Fruit fly (Drosophila melanogaster) whole organism, embryonic: ENCODE data around the gene CG43062.
A peak's percentile ranks its signal among the peaks of the same experiment; 100 is the strongest.

ENCODE experiments used
- Abd-B ChIP-seq: fragments of 200-800 bp; sonication (Bioruptor generic); optimal IDR thresholded peaks from 2 replicates; lab custom pipeline; 2018; ENCODE audit warnings: missing biosample characterization, mild to moderate bottlenecking, missing genetic modification characterization, moderate library complexity
- CG11695 ChIP-seq: fragments of 200-800 bp; sonication (Bioruptor generic); IDR thresholded peaks from 3 replicates; pipeline ENCODE4 v1.3.6; 2022; ENCODE audit warnings: missing biosample characterization, missing genetic modification characterization
- CG11723 ChIP-seq: fragments of 200-800 bp; sonication (Bioruptor generic); optimal IDR thresholded peaks from 2 replicates; lab custom pipeline; 2017; ENCODE audit warnings: missing biosample characterization, mild to moderate bottlenecking, missing genetic modification characterization
- CG12659 ChIP-seq: fragments of 200-800 bp; sonication (Bioruptor generic); optimal IDR thresholded peaks from 3 replicates; lab custom pipeline; 2017; ENCODE audit warnings: mild to moderate bottlenecking, missing biosample characterization, missing genetic modification reagents, missing genetic modification characterization
- CG12942 ChIP-seq: fragments of 200-800 bp; sonication (Bioruptor generic); optimal IDR thresholded peaks from 3 replicates; lab custom pipeline; 2016; ENCODE audit warnings: missing biosample characterization, missing genetic modification characterization
- CG13424 ChIP-seq: fragments of 200-800 bp; sonication (Bioruptor generic); optimal IDR thresholded peaks from 2 replicates; lab custom pipeline; 2019; ENCODE audit warnings: missing biosample characterization, mild to moderate bottlenecking, missing genetic modification characterization, moderate library complexity
- CG15011 ChIP-seq: fragments of 200-800 bp; sonication (Bioruptor generic); optimal IDR thresholded peaks from 3 replicates; lab custom pipeline; 2018; ENCODE audit warnings: missing biosample characterization, mild to moderate bottlenecking, missing genetic modification characterization
- CG15696 ChIP-seq: fragments of 200-800 bp; sonication (Bioruptor generic); optimal IDR thresholded peaks from 2 replicates; lab custom pipeline; 2019; ENCODE audit warnings: missing biosample characterization, mild to moderate bottlenecking, missing genetic modification characterization, moderate library complexity
- CG16779 ChIP-seq: fragments of 200-800 bp; sonication (Bioruptor generic); IDR thresholded peaks from 2 replicates; pipeline ENCODE4 v1.3.6; 2022; ENCODE audit warnings: missing biosample characterization, missing genetic modification characterization
- CG17612 ChIP-seq: fragments of 200-800 bp; sonication (Bioruptor generic); IDR thresholded peaks from 2 replicates; pipeline ENCODE4 v1.3.6; 2022; ENCODE audit warnings: missing biosample characterization, missing genetic modification characterization
- CG17829 ChIP-seq: fragments of 200-800 bp; optimal IDR thresholded peaks from 2 replicates; lab custom pipeline; 2019; ENCODE audit warnings: missing biosample characterization, mild to moderate bottlenecking, missing genetic modification characterization, moderate library complexity
- CG17912 ChIP-seq: fragments of 200-800 bp; sonication (Bioruptor generic); optimal IDR thresholded peaks from 2 replicates; lab custom pipeline; 2018; ENCODE audit warnings: missing biosample characterization, mild to moderate bottlenecking, missing genetic modification characterization
- CG18476 ChIP-seq: fragments of 200-800 bp; sonication (Bioruptor generic); optimal IDR thresholded peaks from 2 replicates; lab custom pipeline; 2016; ENCODE audit warnings: missing biosample characterization, mild to moderate bottlenecking, missing genetic modification characterization
- CG30431 ChIP-seq: fragments of 200-800 bp; sonication (Bioruptor generic); optimal IDR thresholded peaks from 2 replicates; lab custom pipeline; 2017; ENCODE audit warnings: missing biosample characterization, missing genetic modification characterization
- CG34422 ChIP-seq: fragments of 200-800 bp; sonication (Bioruptor generic); IDR thresholded peaks from 3 replicates; pipeline ENCODE4 v1.3.6; 2022; ENCODE audit warnings: missing biosample characterization, missing genetic modification characterization
- CG3726 ChIP-seq: fragments of 200-800 bp; sonication (Bioruptor generic); IDR thresholded peaks from 3 replicates; pipeline ENCODE4, ENCODE4 v1.3.6; 2022; ENCODE audit warnings: missing biosample characterization, missing genetic modification characterization
- CG6813 ChIP-seq: fragments of 200-800 bp; sonication (Bioruptor generic); optimal IDR thresholded peaks from 2 replicates; lab custom pipeline; 2017; ENCODE audit warnings: missing biosample characterization, missing genetic modification characterization, mild to moderate bottlenecking, moderate library complexity, missing genetic modification reagents
- Dek ChIP-seq: fragments of 200-800 bp; sonication (Bioruptor generic); optimal IDR thresholded peaks from 3 replicates; lab custom pipeline; 2019; ENCODE audit warnings: missing biosample characterization, mild to moderate bottlenecking, missing genetic modification characterization, moderate library complexity
- E2f2 ChIP-seq: fragments of 200-800 bp; sonication (Bioruptor generic); IDR thresholded peaks from 2 replicates; pipeline ENCODE4 v1.3.6; 2022; ENCODE audit warnings: missing biosample characterization, missing genetic modification characterization
- Fer2 ChIP-seq: fragments of 200-800 bp; sonication (Bioruptor generic); optimal IDR thresholded peaks from 2 replicates; lab custom pipeline; 2018; ENCODE audit warnings: missing biosample characterization, mild to moderate bottlenecking, missing genetic modification characterization, moderate library complexity
- HLHmδ ChIP-seq: fragments of 200-800 bp; sonication (Bioruptor generic); optimal IDR thresholded peaks from 2 replicates; lab custom pipeline; 2018; ENCODE audit warnings: missing biosample characterization, mild to moderate bottlenecking, missing genetic modification characterization, moderate library complexity
- Mad ChIP-seq: fragments of 200-800 bp; sonication (Bioruptor generic); optimal IDR thresholded peaks from 2 replicates; lab custom pipeline; 2016; ENCODE audit warnings: missing biosample characterization, missing genetic modification characterization
- Meics ChIP-seq: fragments of 200-800 bp; sonication (Bioruptor generic); optimal IDR thresholded peaks from 2 replicates; lab custom pipeline; 2017; ENCODE audit warnings: missing biosample characterization, mild to moderate bottlenecking, missing genetic modification characterization
- Neu2 ChIP-seq: fragments of 200-800 bp; sonication (Bioruptor generic); optimal IDR thresholded peaks from 3 replicates; lab custom pipeline; 2016; ENCODE audit warnings: missing biosample characterization, missing genetic modification characterization, borderline replicate concordance
- Nf-YA ChIP-seq: fragments of 200-800 bp; sonication (Bioruptor generic); IDR thresholded peaks from 2 replicates; pipeline ENCODE4 v1.3.6; 2022; ENCODE audit warnings: missing biosample characterization, missing genetic modification characterization
- Poxn ChIP-seq: fragments of 200-800 bp; sonication (Bioruptor generic); IDR thresholded peaks from 2 replicates; pipeline ENCODE4 v1.3.6; 2022; ENCODE audit warnings: missing biosample characterization, missing genetic modification characterization
- Side ChIP-seq: fragments of 200-800 bp; sonication (Bioruptor generic); optimal IDR thresholded peaks from 2 replicates; lab custom pipeline; 2016; ENCODE audit warnings: missing biosample characterization, missing genetic modification characterization
- Sox102F ChIP-seq: fragments of 200-800 bp; sonication (Bioruptor generic); optimal IDR thresholded peaks from 2 replicates; lab custom pipeline; 2018; ENCODE audit warnings: missing biosample characterization, mild to moderate bottlenecking, missing genetic modification characterization, moderate library complexity
- Xrp1 ChIP-seq: fragments of 200-800 bp; sonication (Bioruptor generic); IDR thresholded peaks from 2 replicates; pipeline ENCODE4 v1.3.6; 2022; ENCODE audit warnings: missing biosample characterization, missing genetic modification characterization
- abd-A ChIP-seq: fragments of 200-800 bp; sonication (Bioruptor generic); optimal IDR thresholded peaks from 3 replicates; lab custom pipeline; 2019; ENCODE audit warnings: missing biosample characterization, mild to moderate bottlenecking, missing genetic modification characterization, moderate library complexity
- al ChIP-seq: fragments of 200-800 bp; sonication (Bioruptor generic); IDR thresholded peaks from 2 replicates; pipeline ENCODE4 v1.3.6; 2022; ENCODE audit warnings: missing biosample characterization, missing genetic modification characterization
- bbx ChIP-seq: fragments of 200-800 bp; sonication (Bioruptor generic); IDR thresholded peaks from 2 replicates; pipeline ENCODE4 v1.3.6; 2022; ENCODE audit warnings: missing biosample characterization, missing genetic modification characterization; ENCODE audit not compliant: partially characterized antibody
- cg ChIP-seq: fragments of 200-800 bp; sonication (Bioruptor generic); optimal IDR thresholded peaks from 3 replicates; lab custom pipeline; 2019; ENCODE audit warnings: missing biosample characterization, mild to moderate bottlenecking, missing genetic modification characterization, moderate library complexity
- da ChIP-seq: fragments of 200-800 bp; sonication (Bioruptor generic); optimal IDR thresholded peaks from 2 replicates; lab custom pipeline; 2016; ENCODE audit warnings: missing biosample characterization, missing genetic modification characterization
- dan ChIP-seq: fragments of 200-800 bp; sonication (Bioruptor generic); IDR thresholded peaks from 2 replicates; pipeline ENCODE4 v1.3.6; 2022; ENCODE audit warnings: missing biosample characterization, missing genetic modification characterization
- disco-r ChIP-seq: fragments of 200-800 bp; sonication (Bioruptor generic); optimal IDR thresholded peaks from 2 replicates; lab custom pipeline; 2016; ENCODE audit warnings: missing biosample characterization, missing genetic modification characterization
- gro ChIP-seq: fragments of 200-800 bp; sonication (Bioruptor generic); optimal IDR thresholded peaks from 2 replicates; lab custom pipeline; 2016; ENCODE audit warnings: missing biosample characterization, missing genetic modification characterization
- her ChIP-seq: fragments of 200-800 bp; sonication (Bioruptor generic); optimal IDR thresholded peaks from 2 replicates; lab custom pipeline; 2016; ENCODE audit warnings: missing biosample characterization, missing genetic modification characterization
- kay ChIP-seq: fragments of 200-800 bp; sonication (Bioruptor generic); optimal IDR thresholded peaks from 2 replicates; lab custom pipeline; 2016; ENCODE audit warnings: missing biosample characterization, missing genetic modification characterization
- lbe ChIP-seq: fragments of 200-800 bp; sonication (Bioruptor generic); optimal IDR thresholded peaks from 2 replicates; lab custom pipeline; 2016; ENCODE audit warnings: missing biosample characterization, mild to moderate bottlenecking, missing genetic modification characterization
- mam ChIP-seq: fragments of 200-800 bp; sonication (Bioruptor generic); optimal IDR thresholded peaks from 3 replicates; lab custom pipeline; 2016; ENCODE audit warnings: missing biosample characterization, missing genetic modification characterization
- nom ChIP-seq: fragments of 200-800 bp; sonication (Bioruptor generic); optimal IDR thresholded peaks from 2 replicates; lab custom pipeline; 2017; ENCODE audit warnings: missing biosample characterization, missing genetic modification characterization, mild to moderate bottlenecking, moderate library complexity, missing genetic modification reagents
- pho ChIP-seq: fragments of 200-800 bp; sonication (Bioruptor generic); optimal IDR thresholded peaks from 2 replicates; lab custom pipeline; 2016; ENCODE audit warnings: missing biosample characterization, missing genetic modification characterization
- row ChIP-seq: fragments of 200-800 bp; sonication (Bioruptor generic); IDR thresholded peaks from 3 replicates; pipeline ENCODE4 v1.3.6; 2022; ENCODE audit warnings: missing biosample characterization, missing genetic modification characterization
- salm ChIP-seq: fragments of 200-800 bp; sonication (Bioruptor generic); optimal IDR thresholded peaks from 2 replicates; lab custom pipeline; 2018; ENCODE audit warnings: missing biosample characterization, mild to moderate bottlenecking, missing genetic modification characterization
- sens ChIP-seq: fragments of 200-800 bp; sonication (Bioruptor generic); peaks from one replicate; lab custom pipeline; 2016; ENCODE audit warnings: missing biosample characterization, missing genetic modification characterization
- sim ChIP-seq: fragments of 200-800 bp; sonication (Bioruptor generic); IDR thresholded peaks from 2 replicates; pipeline ENCODE4 v1.3.6; 2022; ENCODE audit warnings: missing biosample characterization, missing genetic modification characterization
- sna ChIP-seq: fragments of 200-800 bp; sonication (Bioruptor generic); IDR thresholded peaks from 2 replicates; pipeline ENCODE4 v1.3.6; 2022; ENCODE audit warnings: missing biosample characterization, missing genetic modification characterization; ENCODE audit not compliant: partially characterized antibody
- tx ChIP-seq: fragments of 200-800 bp; sonication (Bioruptor generic); optimal IDR thresholded peaks from 2 replicates; lab custom pipeline; 2016; ENCODE audit warnings: missing biosample characterization, missing genetic modification characterization
- unpg ChIP-seq: fragments of 200-800 bp; sonication (Bioruptor generic); optimal IDR thresholded peaks from 3 replicates; lab custom pipeline; 2018; ENCODE audit warnings: missing biosample characterization, mild to moderate bottlenecking, missing genetic modification characterization, moderate library complexity
- zfh2 ChIP-seq: fragments of 200-800 bp; sonication (Bioruptor generic); optimal IDR thresholded peaks from 2 replicates; lab custom pipeline; 2016; ENCODE audit warnings: missing biosample characterization, missing genetic modification characterization

CG43062 gene

DNA sequence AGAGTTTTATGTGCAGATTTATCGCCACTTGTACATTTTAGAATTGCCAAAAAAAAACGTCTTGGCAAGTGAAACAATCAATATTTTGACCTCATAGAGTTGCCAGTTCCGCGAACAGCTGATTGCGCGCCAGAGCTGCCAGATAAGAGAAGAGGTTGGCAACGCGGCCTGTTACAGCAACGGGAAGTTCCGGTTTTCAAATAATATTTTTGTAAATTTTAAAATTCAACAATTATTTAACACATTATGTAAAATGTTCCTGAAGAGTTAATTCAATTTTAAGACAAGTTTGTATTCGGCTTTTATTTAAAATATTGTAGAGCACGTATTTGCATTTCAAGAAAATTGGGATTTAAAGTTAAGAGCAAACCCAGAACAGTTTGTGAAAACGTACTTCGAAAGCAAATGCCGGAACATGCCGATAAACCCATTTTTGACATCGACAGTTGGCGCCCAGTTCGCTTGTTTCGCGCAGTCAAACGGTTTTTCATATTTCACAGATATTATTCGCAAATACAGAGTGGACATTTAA, 36.6 kb downstream of the CG43062 start, which contains the start of the genes prd1 and HisCl1 (continued):
- TF ChIP-seq CG34422 (peak; percentile 71; the same call in 1 of the 3 replicates), dan (GFP tag; lab: Robert Waterston, UW) (no peak), CG11723 (GFP tag; lab: Kevin White, UChicago) (no peak), disco-r (peak; percentile 35), CG17912 (peak; percentile 47), E2f2 (GFP tag; lab: Robert Waterston, UW) (peak; percentile 82), gro (peak; percentile 68), sim (GFP tag; lab: Robert Waterston, UW) (no peak), row (GFP tag; lab: Robert Waterston, UW) (peak; percentile 94), Dek (tag; lab: Kevin White, UChicago) (peak; percentile 69), lbe (GFP tag; lab: Kevin White, UChicago) (no peak), Abd-B (GFP tag; lab: Kevin White, UChicago) (peak; percentile 87), HLHmδ (peak; percentile 40), mam (GFP tag; lab: Kevin White, UChicago) (peak; percentile 73), cg (GFP tag; lab: Kevin White, UChicago) (no peak), da (GFP tag; lab: Kevin White, UChicago) (no peak), CG3726 (GFP tag; lab: Robert Waterston, UW) (no peak), abd-A (tag; lab: Kevin White, UChicago) (no peak), Meics (GFP tag; lab: Kevin White, UChicago) (peak; percentile 79), Poxn (no peak), Side (GFP tag; lab: Kevin White, UChicago) (peak; percentile 27), salm (tag; lab: Kevin White, UChicago) (peak; percentile 44), CG17829 (tag; lab: Kevin White, UChicago) (peak; percentile 57), CG15011 (peak; percentile 59), CG30431 (GFP tag; lab: Kevin White, UChicago) (peak; percentile 35), Neu2 (GFP tag; lab: Kevin White, UChicago) (no peak), CG12659 (peak; percentile 85), CG12942 (GFP tag; lab: Kevin White, UChicago) (peak; percentile 70), CG18476 (GFP tag; lab: Kevin White, UChicago) (peak; percentile 50), bbx (no peak), Mad (GFP tag; lab: Kevin White, UChicago) (peak; percentile 56), kay (GFP tag; lab: Kevin White, UChicago) (no peak), sens (GFP tag; lab: Kevin White, UChicago) (peak; percentile 93), CG17612 (GFP tag; lab: Robert Waterston, UW) (no peak), CG15696 (tag; lab: Kevin White, UChicago) (peak; percentile 48), tx (GFP tag; lab: Kevin White, UChicago) (peak; percentile 12), Nf-YA (GFP tag; lab: Robert Waterston, UW) (no peak), CG6813 (peak; percentile 52), Xrp1 (GFP tag; lab: Robert Waterston, UW) (peak; percentile 39; the same call in 1 of the 2 replicates), Fer2 (peak; percentile 73), pho (GFP tag; lab: Kevin White, UChicago) (peak; percentile 60), nom (GFP tag; lab: Kevin White, UChicago) (peak; percentile 25), al (GFP tag; lab: Robert Waterston, UW) (peak; percentile 66), CG16779 (no peak), zfh2 (GFP tag; lab: Kevin White, UChicago) (peak; percentile 70), unpg (no peak), CG13424 (tag; lab: Kevin White, UChicago) (peak; percentile 71), sna (0 out of 2 replicates have a peak, but pooled peaks have one; percentile 38), CG11695 (peak; percentile 51; the same call in 2 of the 3 replicates), her (GFP tag; lab: Kevin White, UChicago) (no peak), Sox102F (GFP tag; lab: Kevin White, UChicago) (no peak)
